Fruit fly (Drosophila melanogaster): ENCODE results near the gene CG14072.

- TF ChIP-seq CG17806 (tag; optimal IDR thresholded peaks at IDR 0.05): no peak
- no peak for TF ChIP-seq Pif1A (GFP tag; optimal IDR thresholded peaks at IDR 0.05)
- no peak for TF ChIP-seq CG12605 (GFP tag; IDR thresholded peaks at IDR 0.05)
- TF ChIP-seq rn (GFP tag; IDR thresholded peaks at IDR 0.05): no peak
- TF ChIP-seq fd96Ca (GFP tag; IDR thresholded peaks at IDR 0.05): no peak
- no peak for TF ChIP-seq CG8301 (tag; optimal IDR thresholded peaks at IDR 0.05)
- TF ChIP-seq CG9948 (tag; optimal IDR thresholded peaks at IDR 0.05): no peak
- TF ChIP-seq CG14655 (GFP tag; optimal IDR thresholded peaks at IDR 0.05): no peak
- TF ChIP-seq EcR (GFP tag; optimal IDR thresholded peaks at IDR 0.05): no peak
- TF ChIP-seq CG8159 (tag; optimal IDR thresholded peaks at IDR 0.05): no peak
- no peak for TF ChIP-seq Snoo (tag; optimal IDR thresholded peaks at IDR 0.05)
- no peak for TF ChIP-seq CG13204 (GFP tag; optimal IDR thresholded peaks at IDR 0.05)
- TF ChIP-seq CG4496 (GFP tag; IDR thresholded peaks at IDR 0.05): no peak
Measured at dm6 chr2L:10908793-10909192, 27.7 kb upstream of the CG14072 start, which contains the start of gene CG7309.

Data from whole organism, pupa.